Fruit fly (Drosophila melanogaster): Measurements from ENCODE around the gene CG3652.

CG3652 gene

DNA sequence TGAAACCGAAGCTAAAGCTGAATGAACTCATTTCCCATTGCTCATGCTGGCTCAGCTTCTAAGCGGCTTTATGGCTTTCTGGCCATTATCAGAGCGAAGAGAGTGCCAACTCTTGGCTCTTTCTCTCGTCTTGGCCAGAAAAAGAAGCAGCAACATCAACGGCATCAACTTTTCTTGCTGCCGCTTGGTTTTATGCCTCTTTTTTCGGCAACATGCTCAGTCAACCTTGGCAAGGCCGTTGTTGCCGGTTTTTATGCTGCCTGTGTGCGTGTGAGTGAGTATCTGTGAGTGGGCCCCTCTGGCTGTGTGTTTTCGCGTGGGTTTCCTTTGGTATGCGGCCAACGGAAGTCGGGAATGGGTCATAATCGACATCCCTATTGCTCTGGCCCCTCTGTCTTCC lies 23.1 kb downstream of the CG3652 start:
- TF ChIP-seq sage (GFP tag; optimal IDR thresholded peaks at IDR 0.05) (no peak), dl (GFP tag; optimal IDR thresholded peaks at IDR 0.05; ENCODE audit: insufficient read depth in 1 of 2, partially characterized antibody in 2 of 2) (peak in 1 of 2 experiments; percentile 7)

DNA sequence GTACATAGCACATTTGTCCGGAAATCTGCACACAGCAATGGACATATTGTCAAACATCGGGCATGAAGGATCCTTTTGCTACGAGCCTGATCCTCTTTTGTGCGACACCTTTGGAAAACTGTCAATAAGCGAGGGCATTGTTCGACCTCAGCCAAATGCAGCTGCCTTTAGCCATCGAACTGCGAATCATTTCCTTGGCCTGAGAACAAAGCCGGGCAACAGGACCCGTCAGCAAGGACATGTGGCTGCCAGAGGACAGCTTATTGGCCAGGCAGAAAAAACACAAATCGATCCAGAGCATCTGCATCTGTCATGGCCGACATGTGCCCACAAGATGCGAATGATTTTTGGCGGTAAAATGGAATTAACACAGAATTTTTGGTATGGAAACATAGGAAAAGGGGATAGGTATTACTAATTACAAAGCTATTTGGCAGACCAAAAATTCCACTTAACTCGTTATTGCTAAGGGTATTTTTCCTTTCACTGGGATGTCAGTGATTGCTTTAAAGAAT lies 23.6 kb downstream of the CG3652 start:
- TF ChIP-seq br (GFP tag; optimal IDR thresholded peaks at IDR 0.05) (no peak), Dfd (GFP tag; optimal IDR thresholded peaks at IDR 0.05) (no peak), lola (GFP tag; optimal IDR thresholded peaks at IDR 0.05) (no peak), CrebA (GFP tag; optimal IDR thresholded peaks at IDR 0.05; ENCODE audit: borderline replicate concordance) (no peak), GATAd (GFP tag; optimal IDR thresholded peaks at IDR 0.05) (no peak), Jra (GFP tag; optimal IDR thresholded peaks at IDR 0.05) (no peak), Mio (GFP tag; optimal IDR thresholded peaks at IDR 0.05) (no peak), Abd-B (GFP tag; optimal IDR thresholded peaks at IDR 0.05) (no peak), Rel (GFP tag; optimal IDR thresholded peaks at IDR 0.05) (no peak), Rel (tag; optimal IDR thresholded peaks at IDR 0.05) (no peak)

DNA sequence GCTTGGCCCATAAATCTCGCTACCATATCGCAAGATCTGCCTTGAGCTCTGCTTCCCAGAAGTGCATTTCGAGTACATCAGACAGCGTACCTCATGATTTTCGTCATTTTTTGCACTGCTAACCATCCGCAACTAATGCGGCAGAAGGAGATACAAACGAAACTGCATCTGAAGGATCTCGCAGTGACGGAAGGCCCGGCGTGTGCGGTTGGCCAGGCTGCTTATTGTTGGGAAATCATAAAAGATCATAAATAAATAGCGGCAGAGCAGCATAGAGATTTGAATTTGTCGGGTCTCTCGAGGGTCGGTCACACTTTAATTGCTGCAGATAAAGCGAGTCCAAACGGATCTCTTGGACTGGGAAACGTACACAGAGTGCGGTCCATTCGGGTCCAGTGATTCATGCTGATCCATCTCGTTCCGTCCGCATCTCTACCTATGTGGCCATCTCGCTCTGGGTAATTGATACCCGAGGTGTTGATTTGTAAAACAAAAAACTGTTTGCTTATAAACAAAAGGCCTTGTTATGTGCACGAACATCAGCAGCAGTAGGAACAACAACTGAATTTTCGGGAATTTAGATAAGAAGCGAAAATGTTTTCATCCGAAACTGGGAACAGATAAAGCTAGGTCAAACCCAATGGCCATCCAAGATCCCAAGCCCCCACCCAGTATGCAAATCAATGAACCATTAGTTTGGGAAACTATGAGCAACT lies 25.0 kb downstream of the CG3652 start:
- no peak for TF ChIP-seq CG32264 (GFP tag; optimal IDR thresholded peaks at IDR 0.05)
- no peak for TF ChIP-seq HLH106 (tag; optimal IDR thresholded peaks at IDR 0.05)
- TF ChIP-seq rgr (GFP tag; optimal IDR thresholded peaks at IDR 0.05), result no peak
- no peak for TF ChIP-seq jim (GFP tag; optimal IDR thresholded peaks at IDR 0.05)
- TF ChIP-seq Dif (GFP tag; optimal IDR thresholded peaks at IDR 0.05; ENCODE audit: partially characterized antibody), result no peak
- no peak for TF ChIP-seq h (GFP tag; optimal IDR thresholded peaks at IDR 0.05)
- no peak for TF ChIP-seq ey (GFP tag; optimal IDR thresholded peaks at IDR 0.05)

dm6 chr2L:4366652-4367051 lies 27.0 kb downstream of the CG3652 start:
- TF ChIP-seq dl (GFP tag; optimal IDR thresholded peaks at IDR 0.05; ENCODE audit: insufficient read depth in 1 of 2, partially characterized antibody in 2 of 2) (no peak), Dif (GFP tag; optimal IDR thresholded peaks at IDR 0.05; ENCODE audit: partially characterized antibody) (no peak), sv (GFP tag; optimal IDR thresholded peaks at IDR 0.05) (no peak), Vsx2 (GFP tag; optimal IDR thresholded peaks at IDR 0.05; ENCODE audit: partially characterized antibody) (no peak), brk (GFP tag; optimal IDR thresholded peaks at IDR 0.05) (no peak), Sp1 (GFP tag; optimal IDR thresholded peaks at IDR 0.05) (no peak), sage (GFP tag; optimal IDR thresholded peaks at IDR 0.05) (no peak), psq (GFP tag; optimal IDR thresholded peaks at IDR 0.05) (no peak), Jra (GFP tag; optimal IDR thresholded peaks at IDR 0.05) (no peak), Myc (optimal IDR thresholded peaks at IDR 0.05) (no peak)

- TF ChIP-seq pan (optimal IDR thresholded peaks at IDR 0.05) (no peak), Rel (GFP tag; optimal IDR thresholded peaks at IDR 0.05) (no peak), Rel (tag; optimal IDR thresholded peaks at IDR 0.05) (no peak), dl (GFP tag; optimal IDR thresholded peaks at IDR 0.05; ENCODE audit: insufficient read depth in 1 of 2, partially characterized antibody in 2 of 2) (no peak), sv (GFP tag; optimal IDR thresholded peaks at IDR 0.05) (no peak), Vsx2 (GFP tag; optimal IDR thresholded peaks at IDR 0.05; ENCODE audit: partially characterized antibody) (no peak), Abd-B (GFP tag; optimal IDR thresholded peaks at IDR 0.05) (no peak), brk (GFP tag; optimal IDR thresholded peaks at IDR 0.05) (no peak), lola (GFP tag; optimal IDR thresholded peaks at IDR 0.05) (no peak), h (GFP tag; optimal IDR thresholded peaks at IDR 0.05) (no peak), rgr (GFP tag; optimal IDR thresholded peaks at IDR 0.05) (no peak), Myc (optimal IDR thresholded peaks at IDR 0.05) (no peak), br (GFP tag; optimal IDR thresholded peaks at IDR 0.05) (no peak)
These were observed 27.8 kb downstream of the CG3652 start for dm6 chr2L:4365792-4366326.

dm6 chr2L:4364914-4365313 lies 28.8 kb downstream of the CG3652 start:
- TF ChIP-seq Abd-B (GFP tag; optimal IDR thresholded peaks at IDR 0.05) (no peak), HLH106 (tag; optimal IDR thresholded peaks at IDR 0.05) (no peak), CrebA (GFP tag; optimal IDR thresholded peaks at IDR 0.05; ENCODE audit: borderline replicate concordance) (no peak), CG32264 (GFP tag; optimal IDR thresholded peaks at IDR 0.05) (no peak), brk (GFP tag; optimal IDR thresholded peaks at IDR 0.05) (no peak), h (GFP tag; optimal IDR thresholded peaks at IDR 0.05) (no peak), Sp1 (GFP tag; optimal IDR thresholded peaks at IDR 0.05) (no peak), fru (GFP tag; optimal IDR thresholded peaks at IDR 0.05) (no peak), tai (GFP tag; optimal IDR thresholded peaks at IDR 0.05) (no peak), N (GFP tag; optimal IDR thresholded peaks at IDR 0.05) (no peak), usp (GFP tag; optimal IDR thresholded peaks at IDR 0.05) (no peak), dsf (GFP tag; optimal IDR thresholded peaks at IDR 0.05; ENCODE audit: borderline replicate concordance) (no peak), pan (optimal IDR thresholded peaks at IDR 0.05) (no peak), Mio (GFP tag; optimal IDR thresholded peaks at IDR 0.05) (no peak)
